Worm (Caenorhabditis elegans) whole organism, L4 larva: ENCODE measurements around the gene pho-6.

ENCODE experiments used
- F37D6.2 ChIP-seq: sonication (generic microtip); optimal IDR thresholded peaks from 2 replicates; lab custom pipeline; 2016; ENCODE audit warnings: mild to moderate bottlenecking, missing genetic modification characterization, missing compliant biosample characterization
- R02D3.7 ChIP-seq: fragments of 150-350 bp; sonication (generic microtip); optimal IDR thresholded peaks from 3 replicates; lab custom pipeline; 2014; ENCODE audit warnings: missing biosample characterization, missing genetic modification characterization
- Y105C5A.15 ChIP-seq: fragments of 200-800 bp; sonication (Bioruptor generic); IDR thresholded peaks from 2 replicates; pipeline ENCODE4 v1.3.6; 2022; ENCODE audit warnings: missing genetic modification characterization, missing compliant biosample characterization
- Y48G9A.11 ChIP-seq: fragments of 200-800 bp; sonication (Bioruptor generic); IDR thresholded peaks from 2 replicates; pipeline ENCODE4 v1.3.6; 2022; ENCODE audit warnings: missing genetic modification reagents, missing genetic modification characterization, missing compliant biosample characterization
- Y5F2A.4 ChIP-seq: fragments of 200-800 bp; sonication (Bioruptor generic); optimal IDR thresholded peaks from 2 replicates; lab custom pipeline; 2018; ENCODE audit warnings: mild to moderate bottlenecking, missing genetic modification characterization, missing compliant biosample characterization
- ZK337.2 ChIP-seq: fragments of 200-800 bp; sonication (Bioruptor generic); IDR thresholded peaks from 2 replicates; pipeline ENCODE4 v1.3.6; 2022; ENCODE audit warnings: missing genetic modification reagents, missing genetic modification characterization, missing compliant biosample characterization
- ZK546.5 ChIP-seq, 2 experiments: sonication (generic microtip); optimal IDR thresholded peaks; 2 replicates each; lab custom pipeline; 2017; ENCODE audit warnings: missing biosample characterization in 2 of 2, missing genetic modification characterization in 2 of 2
- aha-1 ChIP-seq: fragments of 150-350 bp; peaks from one replicate; lab custom pipeline; 2014; ENCODE audit warnings: missing biosample characterization, missing genetic modification characterization
- attf-4 ChIP-seq: sonication (generic microtip); optimal IDR thresholded peaks from 3 replicates; lab custom pipeline; 2017; ENCODE audit warnings: missing biosample characterization, missing genetic modification characterization
- ceh-28 ChIP-seq: fragments of 150-350 bp; optimal IDR thresholded peaks from 2 replicates; lab custom pipeline; 2014; ENCODE audit warnings: missing biosample characterization, missing genetic modification reagents, missing genetic modification characterization
- ceh-32 ChIP-seq: sonication (generic microtip); optimal IDR thresholded peaks from 2 replicates; lab custom pipeline; 2016; ENCODE audit warnings: mild to moderate bottlenecking, missing genetic modification characterization, missing compliant biosample characterization; ENCODE audit not compliant: poor library complexity
- ceh-82 ChIP-seq: sonication (generic microtip); optimal IDR thresholded peaks from 2 replicates; lab custom pipeline; 2017; ENCODE audit warnings: missing biosample characterization, missing genetic modification characterization
- ctbp-1 ChIP-seq: fragments of 200-800 bp; sonication (Bioruptor generic); IDR thresholded peaks from 2 replicates; pipeline ENCODE4 v1.3.6; 2022; ENCODE audit warnings: missing genetic modification reagents, missing genetic modification characterization, missing compliant biosample characterization
- daf-19 ChIP-seq: fragments of 200-800 bp; sonication (Bioruptor generic); conservative IDR thresholded peaks from 2 replicates; pipeline ENCODE4 v1.3.6; 2022; ENCODE audit warnings: missing genetic modification characterization, missing compliant biosample characterization
- daf-8 ChIP-seq: fragments of 200-800 bp; sonication (Bioruptor generic); IDR thresholded peaks from 2 replicates; pipeline ENCODE4 v1.3.6; 2022; ENCODE audit warnings: missing genetic modification characterization, missing compliant biosample characterization
- dmd-6 ChIP-seq: fragments of 200-800 bp; sonication (Bioruptor generic); IDR thresholded peaks from 2 replicates; pipeline ENCODE4 v1.3.6; 2022; ENCODE audit warnings: missing genetic modification reagents, missing genetic modification characterization, missing compliant biosample characterization
- dve-1 ChIP-seq: sonication (generic microtip); optimal IDR thresholded peaks from 2 replicates; lab custom pipeline; 2017; ENCODE audit warnings: antibody characterized with exemption, mild to moderate bottlenecking, missing genetic modification characterization, missing compliant biosample characterization; ENCODE audit not compliant: insufficient read depth
- egl-27 ChIP-seq: sonication (generic microtip); optimal IDR thresholded peaks from 3 replicates; lab custom pipeline; 2017; ENCODE audit warnings: missing biosample characterization, missing genetic modification reagents, missing genetic modification characterization
- hif-1 ChIP-seq, 2 experiments: sonication (generic microtip); optimal IDR thresholded peaks; 2 replicates each; lab custom pipeline; 2016 to 2017; ENCODE audit warnings: missing compliant biosample characterization in 2 of 2, missing genetic modification characterization in 2 of 2, missing genetic modification reagents in 2 of 2, missing genotype in 2 of 2, mild to moderate bottlenecking in 1 of 2
- hlh-30 ChIP-seq: sonication (generic microtip); optimal IDR thresholded peaks from 2 replicates; lab custom pipeline; 2017; ENCODE audit warnings: antibody characterized with exemption, mild to moderate bottlenecking, missing genetic modification characterization, missing compliant biosample characterization; ENCODE audit not compliant: insufficient read depth
- lim-7 ChIP-seq: fragments of 200-800 bp; sonication (Bioruptor generic); IDR thresholded peaks from 2 replicates; pipeline ENCODE4 v1.3.6; 2022; ENCODE audit warnings: missing genetic modification characterization, missing compliant biosample characterization
- lin-39 ChIP-seq: fragments of 150-350 bp; optimal IDR thresholded peaks from 2 replicates; lab custom pipeline; 2014; ENCODE audit warnings: missing biosample characterization, missing genetic modification reagents, missing genetic modification characterization
- lir-3 ChIP-seq: sonication (generic microtip); optimal IDR thresholded peaks from 2 replicates; lab custom pipeline; 2016; ENCODE audit warnings: mild to moderate bottlenecking, missing genetic modification characterization, missing compliant biosample characterization
- lsy-2 ChIP-seq, 2 experiments: fragments of 150-350 bp in 1 of 2; sonication (generic microtip) in 1 of 2; optimal IDR thresholded peaks; 2 replicates each; lab custom pipeline; 2014 to 2017; ENCODE audit warnings: missing biosample characterization in 2 of 2, missing genetic modification characterization in 2 of 2
- madf-9 ChIP-seq: fragments of 200-800 bp; sonication (Bioruptor generic); conservative IDR thresholded peaks from 2 replicates; pipeline ENCODE4 v1.3.6; 2022; ENCODE audit warnings: missing genetic modification reagents, missing genetic modification characterization, missing compliant biosample characterization
- mdl-1 ChIP-seq, 2 experiments: fragments of 150-350 bp in 1 of 2; sonication (generic microtip) in 1 of 2; optimal IDR thresholded peaks; 2 replicates each; lab custom pipeline; 2014 to 2017; ENCODE audit warnings: missing biosample characterization in 2 of 2, missing genetic modification characterization in 2 of 2
- nhr-10 ChIP-seq: fragments of 150-350 bp; optimal IDR thresholded peaks from 2 replicates; lab custom pipeline; 2014; ENCODE audit warnings: missing biosample characterization, missing genetic modification characterization
- nhr-11 ChIP-seq: fragments of 150-350 bp; optimal IDR thresholded peaks from 2 replicates; lab custom pipeline; 2014; ENCODE audit warnings: missing biosample characterization, missing genetic modification characterization
- nhr-111 ChIP-seq: fragments of 200-800 bp; sonication (Bioruptor generic); optimal IDR thresholded peaks from 2 replicates; lab custom pipeline; 2018; ENCODE audit warnings: mild to moderate bottlenecking, missing genetic modification characterization, missing compliant biosample characterization
- nhr-237 ChIP-seq: sonication (generic microtip); optimal IDR thresholded peaks from 2 replicates; lab custom pipeline; 2017; ENCODE audit warnings: missing biosample characterization, missing genetic modification characterization
- nhr-28 ChIP-seq: fragments of 150-350 bp; optimal IDR thresholded peaks from 2 replicates; lab custom pipeline; 2014; ENCODE audit warnings: missing biosample characterization, missing genetic modification characterization
- nhr-41 ChIP-seq: fragments of 200-800 bp; sonication (Bioruptor generic); IDR thresholded peaks from 2 replicates; pipeline ENCODE4 v1.3.6; 2022; ENCODE audit warnings: missing genetic modification reagents, missing genetic modification characterization, missing compliant biosample characterization
- nhr-48 ChIP-seq: sonication (generic microtip); optimal IDR thresholded peaks from 2 replicates; lab custom pipeline; 2016; ENCODE audit warnings: mild to moderate bottlenecking, missing genetic modification characterization, missing compliant biosample characterization
- nhr-76 ChIP-seq: fragments of 150-350 bp; optimal IDR thresholded peaks from 2 replicates; lab custom pipeline; 2014; ENCODE audit warnings: missing biosample characterization, missing genetic modification characterization
- nhr-77 ChIP-seq: fragments of 150-350 bp; optimal IDR thresholded peaks from 2 replicates; lab custom pipeline; 2014; ENCODE audit warnings: missing biosample characterization, missing genetic modification characterization
- php-3 ChIP-seq: fragments of 200-800 bp; sonication (Bioruptor generic); IDR thresholded peaks from 2 replicates; pipeline ENCODE4 v1.3.6; 2022; ENCODE audit warnings: missing genetic modification reagents, missing genetic modification characterization, missing compliant biosample characterization
- pqm-1 ChIP-seq: sonication (generic microtip); optimal IDR thresholded peaks from 2 replicates; lab custom pipeline; 2017; ENCODE audit warnings: missing biosample characterization, missing genetic modification characterization
- rbr-2 ChIP-seq: sonication (generic microtip); optimal IDR thresholded peaks from 2 replicates; lab custom pipeline; 2016; ENCODE audit warnings: missing genotype, missing genetic modification characterization, missing compliant biosample characterization
- saeg-2 ChIP-seq: fragments of 200-800 bp; sonication (Bioruptor generic); IDR thresholded peaks from 2 replicates; pipeline ENCODE4 v1.3.6; 2022; ENCODE audit warnings: missing genetic modification reagents, missing genetic modification characterization, missing compliant biosample characterization
- sdz-12 ChIP-seq: fragments of 200-800 bp; sonication (Bioruptor generic); optimal IDR thresholded peaks from 2 replicates; lab custom pipeline; 2018; ENCODE audit warnings: mild to moderate bottlenecking, missing genetic modification characterization, missing compliant biosample characterization
- skn-1 ChIP-seq: fragments of 150-350 bp; optimal IDR thresholded peaks from 2 replicates; lab custom pipeline; 2014; ENCODE audit warnings: missing biosample characterization, missing genetic modification characterization
- snpc-1.2 ChIP-seq: fragments of 200-800 bp; sonication (Bioruptor generic); IDR thresholded peaks from 2 replicates; pipeline ENCODE4 v1.3.6; 2022; ENCODE audit warnings: missing genetic modification reagents, missing genetic modification characterization, missing compliant biosample characterization
- snpc-4 ChIP-seq: fragments of 150-350 bp; optimal IDR thresholded peaks from 2 replicates; lab custom pipeline; 2014; ENCODE audit warnings: missing biosample characterization, missing genetic modification characterization
- spr-1 ChIP-seq: sonication (generic microtip); optimal IDR thresholded peaks from 2 replicates; lab custom pipeline; 2016; ENCODE audit warnings: mild to moderate bottlenecking, missing genetic modification characterization, missing compliant biosample characterization
- tag-97 ChIP-seq: fragments of 200-800 bp; sonication (Bioruptor generic); IDR thresholded peaks from 2 replicates; pipeline ENCODE4 v1.3.6; 2022; ENCODE audit warnings: missing genetic modification characterization, missing compliant biosample characterization
- tra-1 ChIP-seq: fragments of 200-800 bp; sonication (Bioruptor generic); IDR thresholded peaks from 2 replicates; pipeline ENCODE4 v1.3.6; 2022; ENCODE audit warnings: missing genetic modification reagents, missing genetic modification characterization, missing compliant biosample characterization
- unc-130 ChIP-seq: sonication (generic microtip); optimal IDR thresholded peaks from 2 replicates; lab custom pipeline; 2016; ENCODE audit warnings: missing genetic modification reagents, missing genetic modification characterization, missing compliant biosample characterization
- unc-62 ChIP-seq, 3 experiments: fragments of 150-350 bp in 1 of 3; sonication (generic microtip); optimal IDR thresholded peaks in 2 of 3; peaks in 1 of 3; 1 replicate in 1 of 3; 2 replicates in 2 of 3; lab custom pipeline; 2014 to 2017; ENCODE audit warnings: missing biosample characterization in 3 of 3, missing genetic modification characterization in 3 of 3, missing genetic modification reagents in 3 of 3, missing genotype in 1 of 3
- ztf-7 ChIP-seq: fragments of 150-350 bp; optimal IDR thresholded peaks from 2 replicates; lab custom pipeline; 2014; ENCODE audit warnings: missing biosample characterization, missing genetic modification characterization

The pho-6 gene

ce11 chrV:8359113-8359564, 35.1 kb downstream of the pho-6 start, which contains the start of gene mpdu-1 (continued):
- TF ChIP-seq lir-3 (tag; lab: Kevin White, UChicago), result no peak
- no peak; the same call in 1 of the 2 replicates for TF ChIP-seq php-3
- peak; percentile 33 for TF ChIP-seq nhr-48 (tag; lab: Kevin White, UChicago)
- peak; percentile 71 for TF ChIP-seq nhr-77
- no peak for TF ChIP-seq madf-9 (GFP tag; lab: Robert Waterston, UW)
- no peak for TF ChIP-seq daf-19 (GFP tag; lab: Robert Waterston, UW)
- no peak for TF ChIP-seq sdz-12 (GFP tag; lab: Kevin White, UChicago)
- no peak for TF ChIP-seq F37D6.2
- no peak for TF ChIP-seq ceh-28
- TF ChIP-seq ceh-82 (tag; lab: Kevin White, UChicago), result no peak
- TF ChIP-seq rbr-2 (tag; lab: Kevin White, UChicago), result peak; percentile 26
- no peak; the same call in 1 of the 2 replicates for TF ChIP-seq dmd-6 (GFP tag; lab: Robert Waterston, UW)
- TF ChIP-seq egl-27 (tag; lab: Kevin White, UChicago), result no peak
- no peak for TF ChIP-seq Y5F2A.4 (GFP tag; lab: Kevin White, UChicago)
- TF ChIP-seq hif-1 (tag; optimal IDR thresholded peaks at IDR 0.05; lab: Kevin White, UChicago), result no peak
- no peak for TF ChIP-seq tra-1 (GFP tag; lab: Robert Waterston, UW)
- TF ChIP-seq pqm-1, result peak; percentile 71
- TF ChIP-seq ctbp-1 (GFP tag; lab: Robert Waterston, UW), result no peak
- TF ChIP-seq ceh-32 (tag; lab: Kevin White, UChicago), result no peak
- no peak for TF ChIP-seq skn-1 (tag; lab: Kevin White, UChicago)
- no peak for TF ChIP-seq nhr-11
- TF ChIP-seq Y48G9A.11 (GFP tag; lab: Robert Waterston, UW), result no peak
- no peak for TF ChIP-seq tag-97 (GFP tag; lab: Robert Waterston, UW)
- TF ChIP-seq nhr-41 (GFP tag; lab: Robert Waterston, UW), result no peak
- TF ChIP-seq ztf-7, result peak; percentile 59
- TF ChIP-seq ZK337.2 (GFP tag; lab: Robert Waterston, UW), result no peak
- no peak for TF ChIP-seq mdl-1 (tag; optimal IDR thresholded peaks at IDR 0.05; lab: Kevin White, UChicago)
- no peak for TF ChIP-seq saeg-2 (GFP tag; lab: Robert Waterston, UW)
- no peak for TF ChIP-seq unc-130
- no peak for TF ChIP-seq lin-39 (tag; lab: Kevin White, UChicago)
- no peak for TF ChIP-seq ZK546.5 (tag; optimal IDR thresholded peaks at IDR 0.05; lab: Kevin White, UChicago)
- peak; percentile 31 for TF ChIP-seq snpc-4 (tag; lab: Kevin White, UChicago)
- no peak for TF ChIP-seq attf-4
- TF ChIP-seq hlh-30 (tag; lab: Kevin White, UChicago), result peak; percentile 36
- peak; percentile 69 for TF ChIP-seq nhr-28
- peak; percentile 89 for TF ChIP-seq dve-1
- no peak for TF ChIP-seq aha-1 (tag; lab: Kevin White, UChicago)
- no peak for TF ChIP-seq nhr-10 (tag; lab: Kevin White, UChicago)
- no peak for TF ChIP-seq Y105C5A.15 (GFP tag; lab: Robert Waterston, UW)
- TF ChIP-seq unc-62 (GFP tag; optimal IDR thresholded peaks at IDR 0.05 in 1 of 2; lab: Kevin White, UChicago), result no peak
- no peak for TF ChIP-seq unc-62 (tag; optimal IDR thresholded peaks at IDR 0.05; lab: Kevin White, UChicago)
- no peak for TF ChIP-seq R02D3.7
- no peak for TF ChIP-seq nhr-111
- TF ChIP-seq nhr-237 (tag; lab: Kevin White, UChicago), result no peak
- TF ChIP-seq lim-7 (GFP tag; lab: Robert Waterston, UW), result no peak
- no peak for TF ChIP-seq daf-8 (GFP tag; lab: Robert Waterston, UW)
- TF ChIP-seq spr-1, result no peak
- TF ChIP-seq snpc-1.2, result no peak
- TF ChIP-seq nhr-76 (tag; lab: Kevin White, UChicago), result no peak
- peak in 1 of 2 experiments; percentile 87 for TF ChIP-seq lsy-2 (tag; optimal IDR thresholded peaks at IDR 0.05; lab: Kevin White, UChicago)
